Fruit fly (Drosophila melanogaster): Measurements from ENCODE around the gene rpr.

rpr gene

dm6 chr3L:18348664-18349063 is 49.6 kb downstream of the rpr start (continued):
- no peak for TF ChIP-seq Bteb2 (GFP tag; optimal IDR thresholded peaks at IDR 0.05)
- peak; percentile 91 for TF ChIP-seq Xrp1 (GFP tag; IDR thresholded peaks at IDR 0.05)
- TF ChIP-seq CG1024 (GFP tag; IDR thresholded peaks at IDR 0.05) = no peak; the same call in 1 of the 2 replicates
- peak; percentile 62 for TF ChIP-seq Hr3 (GFP tag; optimal IDR thresholded peaks at IDR 0.05)
- TF ChIP-seq CG12219 (GFP tag; optimal IDR thresholded peaks at IDR 0.05) = peak; percentile 40
- peak; percentile 47 for TF ChIP-seq odd (GFP tag; optimal IDR thresholded peaks at IDR 0.05)
- TF ChIP-seq org-1 (GFP tag; optimal IDR thresholded peaks at IDR 0.05) = peak; percentile 71
- peak; percentile 48 for TF ChIP-seq jumu (GFP tag; optimal IDR thresholded peaks at IDR 0.05)
- TF ChIP-seq dimm (GFP tag; IDR thresholded peaks at IDR 0.05) = 0 out of 2 replicates have a peak, but pooled peaks have one; percentile 21
- TF ChIP-seq CG9932 (GFP tag; IDR thresholded peaks at IDR 0.05) = no peak
- no peak for TF ChIP-seq HLH54F (GFP tag; optimal IDR thresholded peaks at IDR 0.05)
- TF ChIP-seq wor (GFP tag; IDR thresholded peaks at IDR 0.05) = peak; percentile 39; the same call in 1 of the 2 replicates
- no peak for TF ChIP-seq bowl (GFP tag; IDR thresholded peaks at IDR 0.05)
- peak; percentile 82 for TF ChIP-seq Sox100B (GFP tag; optimal IDR thresholded peaks at IDR 0.05)
- TF ChIP-seq fd64A (GFP tag; optimal IDR thresholded peaks at IDR 0.05) = peak; percentile 1
- peak; percentile 57; the same call in 1 of the 2 replicates for TF ChIP-seq gt (GFP tag; IDR thresholded peaks at IDR 0.05)
- TF ChIP-seq CG11398 (GFP tag; optimal IDR thresholded peaks at IDR 0.05) = no peak
- no peak for TF ChIP-seq sna (GFP tag; IDR thresholded peaks at IDR 0.05; ENCODE audit: partially characterized antibody)
- TF ChIP-seq CG8359 (GFP tag; optimal IDR thresholded peaks at IDR 0.05; ENCODE audit: borderline replicate concordance) = peak; percentile 78
- TF ChIP-seq CHES-1-like (GFP tag; optimal IDR thresholded peaks at IDR 0.05) = no peak
- TF ChIP-seq CG30403 (GFP tag; optimal IDR thresholded peaks at IDR 0.05) = peak; percentile 83
- TF ChIP-seq ssp (GFP tag; IDR thresholded peaks at IDR 0.05) = peak; percentile 55
- TF ChIP-seq HLHmδ (GFP tag; optimal IDR thresholded peaks at IDR 0.05) = no peak
- TF ChIP-seq Eip74EF (GFP tag; optimal IDR thresholded peaks at IDR 0.05) = peak in 1 of 2 experiments; percentile 58
- TF ChIP-seq CG8765 (GFP tag; IDR thresholded peaks at IDR 0.05) = peak; percentile 72; the same call in 1 of the 2 replicates
- no peak for TF ChIP-seq lbe (GFP tag; optimal IDR thresholded peaks at IDR 0.05)
- peak; percentile 5 for TF ChIP-seq Ets97D (GFP tag; optimal IDR thresholded peaks at IDR 0.05)
- no peak for TF ChIP-seq sug (tag; optimal IDR thresholded peaks at IDR 0.05)
- peak; percentile 90 for TF ChIP-seq CG7271 (tag; optimal IDR thresholded peaks at IDR 0.05)
- TF ChIP-seq Dek (tag; optimal IDR thresholded peaks at IDR 0.05) = no peak
- TF ChIP-seq hth (optimal IDR thresholded peaks at IDR 0.05) = no peak
- no peak for TF ChIP-seq CG14965 (GFP tag; optimal IDR thresholded peaks at IDR 0.05; ENCODE audit: borderline replicate concordance)
- peak; percentile 43; the same call in 1 of the 2 replicates for TF ChIP-seq seq (GFP tag; IDR thresholded peaks at IDR 0.05)
- peak; percentile 33 for TF ChIP-seq CG8089 (GFP tag; optimal IDR thresholded peaks at IDR 0.05)
- no peak for TF ChIP-seq CG6791 (GFP tag; IDR thresholded peaks at IDR 0.05; ENCODE audit: partially characterized antibody)
- TF ChIP-seq mirr (GFP tag; optimal IDR thresholded peaks at IDR 0.05) = no peak
- peak; percentile 57; the same call in 2 of the 3 replicates for TF ChIP-seq otp (GFP tag; IDR thresholded peaks at IDR 0.05)
- peak; percentile 81 for TF ChIP-seq CG10209 (GFP tag; optimal IDR thresholded peaks at IDR 0.05)
- peak; percentile 45 for TF ChIP-seq kay (GFP tag; optimal IDR thresholded peaks at IDR 0.05)
- peak; percentile 28 for TF ChIP-seq CG3281 (GFP tag; optimal IDR thresholded peaks at IDR 0.05)
- TF ChIP-seq CG12155 (GFP tag; optimal IDR thresholded peaks at IDR 0.05) = peak; percentile 38
- TF ChIP-seq Sox102F (GFP tag; optimal IDR thresholded peaks at IDR 0.05) = peak; percentile 80
- TF ChIP-seq D (optimal IDR thresholded peaks at IDR 0.05) = no peak
- peak; percentile 90 for TF ChIP-seq D (GFP tag; optimal IDR thresholded peaks at IDR 0.05)
- TF ChIP-seq CG5953 (GFP tag; IDR thresholded peaks at IDR 0.05) = no peak
- TF ChIP-seq CG4730 (GFP tag; IDR thresholded peaks at IDR 0.05) = no peak
- peak; percentile 61 for TF ChIP-seq CG18599 (GFP tag; optimal IDR thresholded peaks at IDR 0.05)
- TF ChIP-seq Tbp (GFP tag; optimal IDR thresholded peaks at IDR 0.05) = no peak
- TF ChIP-seq danr (GFP tag; IDR thresholded peaks at IDR 0.05) = peak; percentile 48; the same call in 1 of the 2 replicates
- TF ChIP-seq CG18262 (tag; optimal IDR thresholded peaks at IDR 0.05) = peak; percentile 96
- TF ChIP-seq hkb (optimal IDR thresholded peaks at IDR 0.05) = no peak
- TF ChIP-seq hkb (GFP tag; IDR thresholded peaks at IDR 0.05) = peak; percentile 77

Data from whole organism, embryonic.